Fruit fly (Drosophila melanogaster) whole organism, embryonic: ENCODE measurements around the gene CG14647.

Source experiments
- Abd-B ChIP-seq: fragments of 200-800 bp; sonication (Bioruptor generic); optimal IDR thresholded peaks from 2 replicates; lab custom pipeline; 2018; ENCODE audit warnings: missing biosample characterization, mild to moderate bottlenecking, missing genetic modification characterization, moderate library complexity
- Aef1 ChIP-seq: fragments of 200-800 bp; sonication (Bioruptor generic); IDR thresholded peaks from 3 replicates; pipeline ENCODE4 v1.3.6; 2022; ENCODE audit warnings: missing biosample characterization, missing genetic modification characterization
- BtbVII ChIP-seq: fragments of 200-800 bp; sonication (Bioruptor generic); optimal IDR thresholded peaks from 3 replicates; lab custom pipeline; 2017; ENCODE audit warnings: missing biosample characterization, mild to moderate bottlenecking, missing genetic modification characterization
- CG12219 ChIP-seq: fragments of 200-800 bp; sonication (Bioruptor generic); optimal IDR thresholded peaks from 3 replicates; lab custom pipeline; 2018; ENCODE audit warnings: missing biosample characterization, mild to moderate bottlenecking, missing genetic modification characterization
- CG13424 ChIP-seq: fragments of 200-800 bp; sonication (Bioruptor generic); optimal IDR thresholded peaks from 2 replicates; lab custom pipeline; 2019; ENCODE audit warnings: missing biosample characterization, mild to moderate bottlenecking, missing genetic modification characterization, moderate library complexity
- CG14050 ChIP-seq: fragments of 200-800 bp; sonication (Bioruptor generic); IDR thresholded peaks from 3 replicates; pipeline ENCODE4 v1.3.6; 2022; ENCODE audit warnings: missing biosample characterization, missing genetic modification characterization
- CG14860 ChIP-seq: fragments of 200-800 bp; sonication (Bioruptor generic); IDR thresholded peaks from 3 replicates; pipeline ENCODE4 v1.3.6; 2022; ENCODE audit warnings: missing biosample characterization, missing genetic modification characterization; ENCODE audit not compliant: partially characterized antibody
- CG2678 ChIP-seq: fragments of 200-800 bp; sonication (Bioruptor generic); optimal IDR thresholded peaks from 3 replicates; lab custom pipeline; 2019; ENCODE audit warnings: missing biosample characterization, mild to moderate bottlenecking, missing genetic modification characterization, moderate library complexity
- CG30431 ChIP-seq: fragments of 200-800 bp; sonication (Bioruptor generic); optimal IDR thresholded peaks from 2 replicates; lab custom pipeline; 2017; ENCODE audit warnings: missing biosample characterization, missing genetic modification characterization
- CG3065 ChIP-seq: fragments of 200-800 bp; sonication (Bioruptor generic); optimal IDR thresholded peaks from 2 replicates; lab custom pipeline; 2016; ENCODE audit warnings: missing biosample characterization, missing genetic modification characterization
- CG34224 ChIP-seq: fragments of 200-800 bp; sonication (Bioruptor generic); IDR thresholded peaks from 3 replicates; pipeline ENCODE4 v1.3.6; 2022; ENCODE audit warnings: missing biosample characterization, missing genetic modification characterization; ENCODE audit not compliant: partially characterized antibody
- CG6813 ChIP-seq: fragments of 200-800 bp; sonication (Bioruptor generic); optimal IDR thresholded peaks from 2 replicates; lab custom pipeline; 2017; ENCODE audit warnings: missing biosample characterization, missing genetic modification characterization, mild to moderate bottlenecking, moderate library complexity, missing genetic modification reagents
- CG6854 ChIP-seq: fragments of 200-800 bp; sonication (Bioruptor generic); optimal IDR thresholded peaks from 3 replicates; lab custom pipeline; 2017; ENCODE audit warnings: missing biosample characterization, mild to moderate bottlenecking, missing genetic modification characterization
- CG8388 ChIP-seq: fragments of 200-800 bp; sonication (Bioruptor generic); optimal IDR thresholded peaks from 2 replicates; lab custom pipeline; 2019; ENCODE audit warnings: missing biosample characterization, mild to moderate bottlenecking, missing genetic modification characterization, moderate library complexity
- CG9215 ChIP-seq: fragments of 200-800 bp; sonication (Bioruptor generic); IDR thresholded peaks from 2 replicates; pipeline ENCODE4 v1.3.6; 2022; ENCODE audit warnings: missing biosample characterization, missing genetic modification characterization
- CoRest ChIP-seq: fragments of 200-800 bp; sonication (Bioruptor generic); optimal IDR thresholded peaks from 3 replicates; lab custom pipeline; 2018; ENCODE audit warnings: missing biosample characterization, mild to moderate bottlenecking, missing genetic modification characterization, moderate library complexity
- Drgx ChIP-seq: fragments of 200-800 bp; sonication (Bioruptor generic); IDR thresholded peaks from 2 replicates; pipeline ENCODE4 v1.3.6; 2022; ENCODE audit warnings: missing biosample characterization, missing genetic modification characterization
- GATAe ChIP-seq: fragments of 200-800 bp; sonication (Bioruptor generic); conservative IDR thresholded peaks from 2 replicates; pipeline ENCODE4 v1.3.6; 2022; ENCODE audit warnings: missing biosample characterization, missing genetic modification characterization
- Hmr ChIP-seq: fragments of 200-800 bp; sonication (Bioruptor generic); optimal IDR thresholded peaks from 3 replicates; lab custom pipeline; 2017; ENCODE audit warnings: mild to moderate bottlenecking, missing biosample characterization, missing genetic modification reagents, missing genetic modification characterization
- Lim3 ChIP-seq: fragments of 200-800 bp; sonication (Bioruptor generic); IDR thresholded peaks from 2 replicates; pipeline ENCODE4 v1.3.6; 2022; ENCODE audit warnings: missing biosample characterization, missing genetic modification characterization
- MESR4 ChIP-seq: fragments of 200-800 bp; sonication (Bioruptor generic); optimal IDR thresholded peaks from 2 replicates; lab custom pipeline; 2018; ENCODE audit warnings: missing biosample characterization, mild to moderate bottlenecking, missing genetic modification characterization, moderate library complexity
- NC2α ChIP-seq: fragments of 200-800 bp; sonication (Bioruptor generic); optimal IDR thresholded peaks from 2 replicates; lab custom pipeline; 2016; ENCODE audit warnings: missing biosample characterization, missing genetic modification characterization
- Oaz ChIP-seq: fragments of 200-800 bp; sonication (Bioruptor generic); IDR thresholded peaks from 2 replicates; pipeline ENCODE4 v1.3.6; 2022; ENCODE audit warnings: missing biosample characterization, missing genetic modification characterization
- Six4 ChIP-seq: fragments of 200-800 bp; sonication (Bioruptor generic); optimal IDR thresholded peaks from 2 replicates; lab custom pipeline; 2016; ENCODE audit warnings: missing biosample characterization, missing genetic modification characterization
- Stat92E ChIP-seq, 3 experiments: fragments of >200 bp in 2 of 3; fragments of 200-800 bp in 1 of 3; sonication (Bioruptor generic) in 1 of 3; optimal IDR thresholded peaks; 2 replicates each; lab custom pipeline; 2017 to 2019; ENCODE audit warnings: missing biosample characterization in 3 of 3, missing genetic modification characterization in 3 of 3, mild to moderate bottlenecking in 1 of 3, moderate library complexity in 1 of 3
- TFAM ChIP-seq: fragments of 200-800 bp; sonication (Bioruptor generic); optimal IDR thresholded peaks from 2 replicates; lab custom pipeline; 2017; ENCODE audit warnings: missing biosample characterization, missing genetic modification characterization, inconsistent platforms
- Trl ChIP-seq, 3 experiments: fragments of >200 bp in 2 of 3; fragments of 200-800 bp in 1 of 3; sonication (Bioruptor generic) in 1 of 3; optimal IDR thresholded peaks; 2 replicates in 1 of 3; 3 replicates in 2 of 3; lab custom pipeline; 2016 to 2017; ENCODE audit warnings: missing biosample characterization in 1 of 3, missing genetic modification characterization in 1 of 3
- Usf ChIP-seq: fragments of 200-800 bp; sonication (Bioruptor generic); optimal IDR thresholded peaks from 2 replicates; lab custom pipeline; 2017; ENCODE audit warnings: missing genotype, missing biosample characterization, missing genetic modification characterization
- corto ChIP-seq: fragments of 200-800 bp; sonication (Bioruptor generic); optimal IDR thresholded peaks from 2 replicates; lab custom pipeline; 2016; ENCODE audit warnings: missing biosample characterization, mild to moderate bottlenecking, missing genetic modification characterization, moderate library complexity
- dmrt99B ChIP-seq: fragments of 200-800 bp; sonication (Bioruptor generic); optimal IDR thresholded peaks from 2 replicates; lab custom pipeline; 2018; ENCODE audit warnings: missing biosample characterization, mild to moderate bottlenecking, missing genetic modification characterization, moderate library complexity
- emc ChIP-seq: fragments of 200-800 bp; sonication (Bioruptor generic); optimal IDR thresholded peaks from 2 replicates; lab custom pipeline; 2016; ENCODE audit warnings: missing biosample characterization, missing genetic modification characterization
- gce ChIP-seq: fragments of 200-800 bp; sonication (Bioruptor generic); IDR thresholded peaks from 3 replicates; pipeline ENCODE4 v1.3.6; 2022; ENCODE audit warnings: missing biosample characterization, missing genetic modification characterization
- gsb-n ChIP-seq: fragments of 200-800 bp; sonication (Bioruptor generic); optimal IDR thresholded peaks from 3 replicates; lab custom pipeline; 2018; ENCODE audit warnings: missing biosample characterization, mild to moderate bottlenecking, missing genetic modification characterization
- jumu ChIP-seq: fragments of 200-800 bp; sonication (Bioruptor generic); optimal IDR thresholded peaks from 3 replicates; lab custom pipeline; 2016; ENCODE audit warnings: missing biosample characterization, missing genetic modification characterization
- ken ChIP-seq: fragments of 200-800 bp; sonication (Bioruptor generic); IDR thresholded peaks from 3 replicates; pipeline ENCODE4 v1.3.6; 2022; ENCODE audit warnings: missing biosample characterization, missing genetic modification characterization
- klu ChIP-seq: fragments of 200-800 bp; sonication (Bioruptor generic); IDR thresholded peaks from 2 replicates; pipeline ENCODE4 v1.3.6; 2022; ENCODE audit warnings: missing biosample characterization, missing genetic modification characterization
- lmd ChIP-seq: fragments of 200-800 bp; sonication (Bioruptor generic); IDR thresholded peaks from 2 replicates; pipeline ENCODE4 v1.3.6; 2022; ENCODE audit warnings: missing biosample characterization, missing genetic modification characterization
- maf-S ChIP-seq: fragments of 200-800 bp; sonication (Bioruptor generic); optimal IDR thresholded peaks from 2 replicates; lab custom pipeline; 2016; ENCODE audit warnings: missing biosample characterization, missing genetic modification characterization
- pb ChIP-seq: fragments of 200-800 bp; sonication (Bioruptor generic); optimal IDR thresholded peaks from 3 replicates; lab custom pipeline; 2016; ENCODE audit warnings: missing biosample characterization, missing genetic modification characterization
- peb ChIP-seq: fragments of 200-800 bp; sonication (Bioruptor generic); IDR thresholded peaks from 2 replicates; pipeline ENCODE4 v1.3.6; 2022; ENCODE audit warnings: missing biosample characterization, missing genetic modification characterization
- pros ChIP-seq: fragments of 200-800 bp; sonication (Bioruptor generic); optimal IDR thresholded peaks from 3 replicates; lab custom pipeline; 2019; ENCODE audit warnings: missing biosample characterization, mild to moderate bottlenecking, missing genetic modification characterization, moderate library complexity
- psq ChIP-seq: fragments of 200-800 bp; sonication (Bioruptor generic); optimal IDR thresholded peaks from 2 replicates; lab custom pipeline; 2017; ENCODE audit warnings: missing biosample characterization, missing genetic modification characterization
- pzg ChIP-seq: fragments of 200-800 bp; sonication (Bioruptor generic); optimal IDR thresholded peaks from 3 replicates; lab custom pipeline; 2018; ENCODE audit warnings: missing biosample characterization, mild to moderate bottlenecking, missing genetic modification characterization, moderate library complexity
- run ChIP-seq: fragments of 200-800 bp; sonication (Bioruptor generic); optimal IDR thresholded peaks from 3 replicates; lab custom pipeline; 2018; ENCODE audit warnings: missing biosample characterization, mild to moderate bottlenecking, missing genetic modification characterization
- sima ChIP-seq: fragments of 200-800 bp; sonication (Bioruptor generic); optimal IDR thresholded peaks from 2 replicates; lab custom pipeline; 2016; ENCODE audit warnings: missing biosample characterization, missing genetic modification characterization
- sna ChIP-seq: fragments of 200-800 bp; sonication (Bioruptor generic); IDR thresholded peaks from 2 replicates; pipeline ENCODE4 v1.3.6; 2022; ENCODE audit warnings: missing biosample characterization, missing genetic modification characterization; ENCODE audit not compliant: partially characterized antibody
- vnd ChIP-seq: fragments of 200-800 bp; sonication (Bioruptor generic); IDR thresholded peaks from 3 replicates; pipeline ENCODE4 v1.3.6; 2022; ENCODE audit warnings: missing biosample characterization, missing genetic modification characterization; ENCODE audit not compliant: partially characterized antibody

The CG14647 gene

dm6 chr3R:4433441-4434077 lies 33.2 kb downstream of the CG14647 start, which contains the start of the genes eIF3a and CG1074 (continued):
- TF ChIP-seq run (tag; lab: Kevin White, UChicago) (peak; percentile 12), NC2α (GFP tag; lab: Kevin White, UChicago) (peak; percentile 54), Lim3 (GFP tag; lab: Robert Waterston, UW) (no peak), Oaz (GFP tag; lab: Robert Waterston, UW) (peak; percentile 37; the same call in 1 of the 2 replicates)

dm6 chr3R:4437113-4437512 lies 36.8 kb downstream of the CG14647 start, which contains the start of the genes Lipt2 and CG14650:
Gene Lipt2 (minus strand): TSS chr3R:4437329.
Gene CG14650 (plus strand): TSS chr3R:4437387.
- TF ChIP-seq sima (peak; percentile 14), Drgx (no peak), CG6854 (GFP tag; lab: Kevin White, UChicago) (no peak), klu (GFP tag; lab: Robert Waterston, UW) (no peak), Abd-B (no peak), Stat92E (GFP tag; optimal IDR thresholded peaks at IDR 0.05; lab: Kevin White, UChicago) (no peak), Hmr (GFP tag; lab: Kevin White, UChicago) (no peak), CG8388 (GFP tag; lab: Kevin White, UChicago) (peak; percentile 38), CG14860 (GFP tag; lab: Robert Waterston, UW) (no peak), jumu (GFP tag; lab: Kevin White, UChicago) (peak; percentile 68), CG13424 (tag; lab: Kevin White, UChicago) (peak; percentile 62), MESR4 (peak; percentile 84), CG3065 (no peak), Six4 (GFP tag; lab: Kevin White, UChicago) (peak; percentile 35), emc (peak; percentile 34), CG30431 (GFP tag; lab: Kevin White, UChicago) (no peak), gce (GFP tag; lab: Robert Waterston, UW) (no peak), Usf (no peak), corto (GFP tag; lab: Kevin White, UChicago) (no peak), vnd (GFP tag; lab: Robert Waterston, UW) (peak; percentile 47; the same call in 1 of the 3 replicates), CoRest (tag; lab: Kevin White, UChicago) (no peak), pb (peak; percentile 33), BtbVII (GFP tag; lab: Kevin White, UChicago) (no peak), CG6813 (GFP tag; lab: Kevin White, UChicago) (no peak), CG2678 (tag; lab: Kevin White, UChicago) (no peak), CG14050 (GFP tag; lab: Robert Waterston, UW) (no peak), pros (GFP tag; lab: Kevin White, UChicago) (no peak), Aef1 (peak; percentile 63), psq (no peak), dmrt99B (tag; lab: Kevin White, UChicago) (no peak), gsb-n (no peak), CG9215 (peak; percentile 30; the same call in 1 of the 2 replicates), pzg (GFP tag; lab: Kevin White, UChicago) (peak; percentile 81), CG34224 (GFP tag; lab: Robert Waterston, UW) (peak; percentile 49; the same call in 2 of the 3 replicates), peb (GFP tag; lab: Robert Waterston, UW) (no peak), GATAe (GFP tag; lab: Robert Waterston, UW) (no peak), TFAM (GFP tag; lab: Kevin White, UChicago) (no peak), lmd (peak; percentile 50; the same call in 1 of the 2 replicates), CG12219 (GFP tag; lab: Kevin White, UChicago) (no peak), sna (peak; percentile 46), maf-S (GFP tag; lab: Kevin White, UChicago) (peak; percentile 12), Trl (optimal IDR thresholded peaks at IDR 0.05; lab: Kevin White, UChicago) (no peak), Trl (GFP tag; optimal IDR thresholded peaks at IDR 0.05; lab: Kevin White, UChicago) (peak; percentile 81), ken (no peak)
